Fruit fly (Drosophila melanogaster) whole organism, wandering third instar larva: ENCODE measurements around the gene CG7386.

Experiments used
- CG32264 ChIP-seq: fragments of 200-800 bp; sonication (Bioruptor generic); optimal IDR thresholded peaks from 2 replicates; lab custom pipeline; 2016; ENCODE audit warnings: missing biosample characterization, missing genetic modification characterization
- CG9705 ChIP-seq: fragments of 200-800 bp; sonication (Bioruptor generic); optimal IDR thresholded peaks from 2 replicates; lab custom pipeline; 2018; ENCODE audit warnings: missing biosample characterization, mild to moderate bottlenecking, missing genetic modification characterization
- CrebA ChIP-seq: fragments of 200-800 bp; sonication (Bioruptor generic); optimal IDR thresholded peaks from 2 replicates; lab custom pipeline; 2016; ENCODE audit warnings: missing biosample characterization, mild to moderate bottlenecking, missing genetic modification characterization, borderline replicate concordance
- Dfd ChIP-seq: fragments of >200 bp; optimal IDR thresholded peaks from 2 replicates; lab custom pipeline; 2017; ENCODE audit warnings: missing biosample characterization, missing genetic modification characterization
- Dif ChIP-seq: fragments of 200-275, 200-300 bp; sonication (Bioruptor generic); optimal IDR thresholded peaks from 2 replicates; lab custom pipeline; 2018; ENCODE audit warnings: missing biosample characterization, missing genetic modification characterization; ENCODE audit not compliant: partially characterized antibody
- GATAd ChIP-seq: sonication (Bioruptor generic); optimal IDR thresholded peaks from 2 replicates; lab custom pipeline; 2016; ENCODE audit warnings: missing biosample characterization, missing genetic modification characterization
- HLH106 ChIP-seq: fragments of 200-800 bp; optimal IDR thresholded peaks from 3 replicates; lab custom pipeline; 2019; ENCODE audit warnings: missing biosample characterization, mild to moderate bottlenecking, missing genetic modification characterization, moderate library complexity
- Hnf4 ChIP-seq: fragments of 200-800 bp; sonication (Bioruptor generic); optimal IDR thresholded peaks from 2 replicates; lab custom pipeline; 2016; ENCODE audit warnings: missing biosample characterization, mild to moderate bottlenecking, missing genetic modification characterization
- Hr78 ChIP-seq: fragments of >200 bp; optimal IDR thresholded peaks from 2 replicates; lab custom pipeline; 2017; ENCODE audit warnings: missing biosample characterization, missing genetic modification characterization
- Hr83 ChIP-seq: fragments of 200-300 bp; sonication (Bioruptor generic); optimal IDR thresholded peaks from 2 replicates; lab custom pipeline; 2016; ENCODE audit warnings: missing biosample characterization, mild to moderate bottlenecking, missing genetic modification characterization, moderate library complexity; ENCODE audit not compliant: poor library complexity, severe bottlenecking
- Jra ChIP-seq: sonication (Bioruptor generic); optimal IDR thresholded peaks from 2 replicates; lab custom pipeline; 2016; ENCODE audit warnings: missing biosample characterization, missing genetic modification characterization
- Mio ChIP-seq: sonication (Bioruptor generic); optimal IDR thresholded peaks from 2 replicates; lab custom pipeline; 2016; ENCODE audit warnings: missing biosample characterization, missing genetic modification characterization
- Myc ChIP-seq: fragments of >200 bp; optimal IDR thresholded peaks from 2 replicates; lab custom pipeline; 2017
- N ChIP-seq: fragments of >200 bp; optimal IDR thresholded peaks from 2 replicates; lab custom pipeline; 2018; ENCODE audit warnings: missing biosample characterization, missing external identifiers, missing genetic modification characterization
- OdsH ChIP-seq: fragments of 200-800 bp; sonication (Bioruptor generic); optimal IDR thresholded peaks from 2 replicates; lab custom pipeline; 2016; ENCODE audit warnings: missing biosample characterization, mild to moderate bottlenecking, missing genetic modification characterization
- Rel ChIP-seq, 2 experiments: fragments of 200-800 bp; sonication (Bioruptor generic) in 1 of 2; optimal IDR thresholded peaks; 2 replicates in 1 of 2; 3 replicates in 1 of 2; lab custom pipeline; 2016 to 2019; ENCODE audit warnings: mild to moderate bottlenecking in 2 of 2, missing biosample characterization in 2 of 2, missing genetic modification characterization in 2 of 2, moderate library complexity in 1 of 2
- Sp1 ChIP-seq: fragments of 200-800 bp; sonication (Bioruptor generic); optimal IDR thresholded peaks from 3 replicates; lab custom pipeline; 2019; ENCODE audit warnings: missing biosample characterization, mild to moderate bottlenecking, missing genetic modification characterization, moderate library complexity
- br ChIP-seq: fragments of 200-800 bp; sonication (Bioruptor generic); optimal IDR thresholded peaks from 2 replicates; lab custom pipeline; 2016; ENCODE audit warnings: missing biosample characterization, missing genetic modification characterization
- brk ChIP-seq: fragments of 200-800 bp; sonication (Bioruptor generic); optimal IDR thresholded peaks from 2 replicates; lab custom pipeline; 2016; ENCODE audit warnings: missing biosample characterization, mild to moderate bottlenecking, missing genetic modification characterization
- dl ChIP-seq, 2 experiments: fragments of 175-275, 200-275 bp in 1 of 2; fragments of 200-275 bp in 1 of 2; sonication (Bioruptor generic); optimal IDR thresholded peaks; lab custom pipeline; 2018; ENCODE audit warnings: mild to moderate bottlenecking in 2 of 2, missing biosample characterization in 2 of 2, missing genetic modification characterization in 2 of 2, moderate library complexity in 2 of 2; ENCODE audit not compliant: partially characterized antibody in 2 of 2, insufficient read depth in 1 of 2
- dmrt93B ChIP-seq: fragments of 200-800 bp; sonication (Bioruptor generic); optimal IDR thresholded peaks from 2 replicates; lab custom pipeline; 2018; ENCODE audit warnings: missing biosample characterization, mild to moderate bottlenecking, missing genetic modification characterization
- dsf ChIP-seq: sonication (Bioruptor generic); optimal IDR thresholded peaks from 2 replicates; lab custom pipeline; 2016; ENCODE audit warnings: missing biosample characterization, missing genetic modification characterization, borderline replicate concordance
- ey ChIP-seq: fragments of 200-800 bp; sonication (Bioruptor generic); optimal IDR thresholded peaks from 2 replicates; lab custom pipeline; 2016; ENCODE audit warnings: missing biosample characterization, missing genetic modification characterization
- fru ChIP-seq: fragments of 200-800 bp; sonication (Bioruptor generic); optimal IDR thresholded peaks from 3 replicates; lab custom pipeline; 2016; ENCODE audit warnings: missing biosample characterization, mild to moderate bottlenecking, missing genetic modification characterization
- h ChIP-seq: fragments of 200-800 bp; sonication (Bioruptor generic); optimal IDR thresholded peaks from 3 replicates; lab custom pipeline; 2016; ENCODE audit warnings: missing biosample characterization, mild to moderate bottlenecking, missing genetic modification characterization
- jim ChIP-seq: fragments of 175-275, 200-325 bp; sonication (Bioruptor generic); optimal IDR thresholded peaks from 2 replicates; lab custom pipeline; 2016; ENCODE audit warnings: missing biosample characterization, mild to moderate bottlenecking, missing genetic modification characterization
- lola ChIP-seq: fragments of >200 bp; optimal IDR thresholded peaks from 2 replicates; lab custom pipeline; 2017; ENCODE audit warnings: missing biosample characterization, missing genetic modification characterization
- pan ChIP-seq: fragments of >200 bp; optimal IDR thresholded peaks from 2 replicates; lab custom pipeline; 2017
- psq ChIP-seq: fragments of 200-800 bp; sonication (Bioruptor generic); optimal IDR thresholded peaks from 3 replicates; lab custom pipeline; 2017; ENCODE audit warnings: missing biosample characterization, mild to moderate bottlenecking, missing genetic modification characterization, moderate library complexity
- sage ChIP-seq: fragments of 200-800 bp; sonication (Bioruptor generic); optimal IDR thresholded peaks from 2 replicates; lab custom pipeline; 2016; ENCODE audit warnings: missing biosample characterization, mild to moderate bottlenecking, missing genetic modification characterization
- tai ChIP-seq: sonication (Bioruptor generic); optimal IDR thresholded peaks from 2 replicates; lab custom pipeline; 2016; ENCODE audit warnings: missing biosample characterization, missing genetic modification characterization
- usp ChIP-seq: fragments of >200 bp; optimal IDR thresholded peaks from 2 replicates; lab custom pipeline; 2017; ENCODE audit warnings: missing biosample characterization, missing genetic modification characterization
- woc ChIP-seq: sonication (Bioruptor generic); optimal IDR thresholded peaks from 2 replicates; lab custom pipeline; 2016; ENCODE audit warnings: missing biosample characterization, mild to moderate bottlenecking, missing genetic modification characterization

The CG7386 gene

DNA sequence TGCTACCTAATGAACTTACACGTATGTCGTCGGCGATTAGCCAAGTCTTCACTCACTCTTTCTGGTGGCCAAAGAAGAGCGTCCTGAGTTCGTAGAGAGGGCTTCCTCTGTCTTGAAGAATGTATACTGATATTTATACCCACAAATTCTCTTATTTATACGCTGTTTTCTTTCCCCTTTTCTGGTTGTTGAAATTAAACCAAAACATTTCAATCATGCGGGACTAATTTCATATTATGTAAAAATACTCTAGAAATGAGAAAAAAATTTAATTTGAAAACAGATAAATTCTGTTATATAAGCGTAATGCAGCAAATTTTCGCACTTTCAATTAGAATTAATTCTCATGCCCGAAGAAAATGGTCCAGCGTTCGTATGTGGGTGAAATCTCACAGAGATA is 43.7 kb downstream of the CG7386 start, which contains the start of gene BG642312:
BG642312 (minus strand) TSS at position 101 of the 400 bp plus-strand sequence.
- no peak for TF ChIP-seq tai (GFP tag; lab: Kevin White, UChicago)
- TF ChIP-seq CG9705 (GFP tag; lab: Kevin White, UChicago), result no peak
- TF ChIP-seq Dif (GFP tag; lab: Kevin White, UChicago), result no peak
- no peak for TF ChIP-seq psq (GFP tag; lab: Kevin White, UChicago)
- TF ChIP-seq Sp1 (GFP tag; lab: Kevin White, UChicago), result no peak
- no peak for TF ChIP-seq Hnf4 (GFP tag; lab: Kevin White, UChicago)
- TF ChIP-seq Rel (GFP tag; optimal IDR thresholded peaks at IDR 0.05; lab: Kevin White, UChicago), result no peak
- TF ChIP-seq Rel (tag; optimal IDR thresholded peaks at IDR 0.05; lab: Kevin White, UChicago), result no peak
- no peak for TF ChIP-seq sage
- no peak for TF ChIP-seq Hr78 (GFP tag; lab: Kevin White, UChicago)
- TF ChIP-seq usp (GFP tag; lab: Kevin White, UChicago), result no peak
- TF ChIP-seq HLH106 (tag; lab: Kevin White, UChicago), result no peak
- no peak for TF ChIP-seq lola (GFP tag; lab: Kevin White, UChicago)
- no peak for TF ChIP-seq jim (GFP tag; lab: Kevin White, UChicago)
- no peak for TF ChIP-seq GATAd (GFP tag; lab: Kevin White, UChicago)
- TF ChIP-seq pan (lab: Kevin White, UChicago), result no peak
- TF ChIP-seq ey (GFP tag; lab: Kevin White, UChicago), result no peak
- TF ChIP-seq N (GFP tag; lab: Kevin White, UChicago), result no peak
- TF ChIP-seq CG32264 (GFP tag; lab: Kevin White, UChicago), result no peak
- no peak for TF ChIP-seq Mio (GFP tag; lab: Kevin White, UChicago)
- no peak for TF ChIP-seq dl (GFP tag; optimal IDR thresholded peaks at IDR 0.05; lab: Kevin White, UChicago; ENCODE audit: insufficient read depth in 1 of 2, partially characterized antibody in 2 of 2)

DNA sequence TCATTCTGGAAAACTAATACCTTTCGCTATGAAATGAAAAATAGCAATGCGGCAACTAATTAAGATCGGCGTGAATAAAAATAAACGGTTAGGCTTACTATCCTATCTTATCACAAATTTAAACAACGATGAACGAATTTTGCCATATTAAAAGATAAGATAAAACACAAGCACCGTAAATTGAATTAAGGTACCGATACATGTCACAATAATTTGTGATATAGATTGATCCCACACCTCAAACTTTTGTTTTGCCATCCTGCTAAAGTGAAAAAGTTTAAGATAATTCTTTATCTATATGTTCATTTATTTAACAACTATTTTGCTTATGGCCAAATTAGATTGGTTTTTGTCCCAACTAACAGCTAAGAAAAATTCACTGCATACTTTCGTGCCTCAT is 44.5 kb downstream of the CG7386 start, which contains the start of gene CG42714:
CG42714 (minus strand) TSS at position 22 of the 400 bp plus-strand sequence.
- TF ChIP-seq ey (GFP tag; lab: Kevin White, UChicago) (no peak), pan (lab: Kevin White, UChicago) (no peak), fru (GFP tag; lab: Kevin White, UChicago) (no peak), Hnf4 (GFP tag; lab: Kevin White, UChicago) (no peak), Mio (GFP tag; lab: Kevin White, UChicago) (no peak), tai (GFP tag; lab: Kevin White, UChicago) (no peak), dsf (GFP tag; lab: Kevin White, UChicago) (no peak), OdsH (GFP tag; lab: Kevin White, UChicago) (no peak), brk (GFP tag; lab: Kevin White, UChicago) (no peak), Hr83 (GFP tag; lab: Kevin White, UChicago) (no peak), dmrt93B (GFP tag; lab: Kevin White, UChicago) (no peak), CG9705 (GFP tag; lab: Kevin White, UChicago) (no peak), Dif (GFP tag; lab: Kevin White, UChicago) (no peak), h (GFP tag; lab: Kevin White, UChicago) (no peak), Dfd (GFP tag; lab: Kevin White, UChicago) (no peak), woc (GFP tag; lab: Kevin White, UChicago) (no peak), Jra (GFP tag; lab: Kevin White, UChicago) (no peak), jim (GFP tag; lab: Kevin White, UChicago) (no peak), Myc (lab: Kevin White, UChicago) (no peak)

DNA sequence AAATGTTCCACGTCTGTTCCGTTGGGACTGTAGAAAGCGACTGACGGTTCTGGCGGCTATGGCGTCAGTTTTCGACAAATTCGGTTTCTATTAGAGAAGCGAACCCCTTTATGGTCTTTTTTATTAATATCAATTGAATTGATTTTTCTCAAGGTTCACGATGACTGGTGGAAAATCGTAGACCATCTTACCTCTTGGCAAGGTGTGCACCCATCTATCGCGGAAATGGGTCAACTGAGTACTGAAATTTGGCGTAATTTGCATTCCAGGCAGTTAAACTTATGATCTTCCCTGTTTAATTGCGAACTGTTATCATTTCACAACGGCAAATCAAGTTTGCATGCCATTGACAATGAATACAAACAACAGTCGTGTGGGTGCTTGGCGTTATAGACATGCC is 50.4 kb downstream of the CG7386 start, which contains the start of gene CG10226:
CG10226 (minus strand) TSS at position 101 of the 400 bp plus-strand sequence.
- no peak for TF ChIP-seq br
- no peak for TF ChIP-seq jim (GFP tag; lab: Kevin White, UChicago)
- no peak for TF ChIP-seq Hr78 (GFP tag; lab: Kevin White, UChicago)
- no peak for TF ChIP-seq CrebA (GFP tag; lab: Kevin White, UChicago)
- no peak for TF ChIP-seq CG32264 (GFP tag; lab: Kevin White, UChicago)
- TF ChIP-seq Hnf4 (GFP tag; lab: Kevin White, UChicago), result no peak
- TF ChIP-seq brk (GFP tag; lab: Kevin White, UChicago), result no peak
- TF ChIP-seq usp (GFP tag; lab: Kevin White, UChicago), result no peak
- no peak for TF ChIP-seq dsf (GFP tag; lab: Kevin White, UChicago)
- TF ChIP-seq Dif (GFP tag; lab: Kevin White, UChicago), result no peak
- TF ChIP-seq Mio (GFP tag; lab: Kevin White, UChicago), result no peak
- no peak for TF ChIP-seq Sp1 (GFP tag; lab: Kevin White, UChicago)
